Fruit fly (Drosophila melanogaster): Measurements from ENCODE around the gene Ccdc56.

The Ccdc56 gene

dm6 chr3L:11696294-11697116 is 12.3 kb upstream of the Ccdc56 start, which contains the start of gene Dph1:
TSS of gene Dph1 (minus strand) at chr3L:11696963.
- TF ChIP-seq dl (GFP tag; optimal IDR thresholded peaks at IDR 0.05; ENCODE audit: insufficient read depth in 1 of 2, partially characterized antibody in 2 of 2): no peak
- peak; percentile 70 for TF ChIP-seq CG32264 (GFP tag; optimal IDR thresholded peaks at IDR 0.05)
- peak; percentile 90 for TF ChIP-seq br (GFP tag; optimal IDR thresholded peaks at IDR 0.05)
- peak; percentile 91 for TF ChIP-seq rgr (GFP tag; optimal IDR thresholded peaks at IDR 0.05)
- TF ChIP-seq OdsH (GFP tag; optimal IDR thresholded peaks at IDR 0.05): peak; percentile 84
- peak; percentile 88 for TF ChIP-seq h (GFP tag; optimal IDR thresholded peaks at IDR 0.05)
- peak; percentile 88 for TF ChIP-seq ey (GFP tag; optimal IDR thresholded peaks at IDR 0.05)
- TF ChIP-seq Dfd (GFP tag; optimal IDR thresholded peaks at IDR 0.05): no peak
- peak; percentile 61 for TF ChIP-seq brk (GFP tag; optimal IDR thresholded peaks at IDR 0.05)
- TF ChIP-seq foxo (GFP tag; optimal IDR thresholded peaks at IDR 0.05): peak in 1 of 2 experiments; percentile 91
- TF ChIP-seq dmrt93B (GFP tag; optimal IDR thresholded peaks at IDR 0.05): peak; percentile 82
- TF ChIP-seq Vsx2 (GFP tag; optimal IDR thresholded peaks at IDR 0.05; ENCODE audit: partially characterized antibody): no peak
- no peak for TF ChIP-seq pan (optimal IDR thresholded peaks at IDR 0.05)
- TF ChIP-seq Mio (GFP tag; optimal IDR thresholded peaks at IDR 0.05): no peak
- peak; percentile 81 for TF ChIP-seq Sp1 (GFP tag; optimal IDR thresholded peaks at IDR 0.05)
- no peak for TF ChIP-seq CG9705 (GFP tag; optimal IDR thresholded peaks at IDR 0.05)
- TF ChIP-seq Dif (GFP tag; optimal IDR thresholded peaks at IDR 0.05; ENCODE audit: partially characterized antibody): no peak
- no peak for TF ChIP-seq Hr78 (GFP tag; optimal IDR thresholded peaks at IDR 0.05)
- peak; percentile 7 for TF ChIP-seq sage (GFP tag; optimal IDR thresholded peaks at IDR 0.05)
- peak; percentile 69 for TF ChIP-seq Jra (GFP tag; optimal IDR thresholded peaks at IDR 0.05)
- TF ChIP-seq tai (GFP tag; optimal IDR thresholded peaks at IDR 0.05): no peak
- no peak for TF ChIP-seq CrebA (GFP tag; optimal IDR thresholded peaks at IDR 0.05; ENCODE audit: borderline replicate concordance)
- peak; percentile 74 for TF ChIP-seq woc (GFP tag; optimal IDR thresholded peaks at IDR 0.05)
- peak; percentile 62 for TF ChIP-seq sv (GFP tag; optimal IDR thresholded peaks at IDR 0.05)
- no peak for TF ChIP-seq jim (GFP tag; optimal IDR thresholded peaks at IDR 0.05)
- TF ChIP-seq Myc (optimal IDR thresholded peaks at IDR 0.05): peak; percentile 42
- no peak for TF ChIP-seq GATAd (GFP tag; optimal IDR thresholded peaks at IDR 0.05)
- TF ChIP-seq Abd-B (GFP tag; optimal IDR thresholded peaks at IDR 0.05): no peak
- TF ChIP-seq Rel (GFP tag; optimal IDR thresholded peaks at IDR 0.05): peak; percentile 58
- TF ChIP-seq Rel (tag; optimal IDR thresholded peaks at IDR 0.05): peak; percentile 39
- peak; percentile 48 for TF ChIP-seq Hnf4 (GFP tag; optimal IDR thresholded peaks at IDR 0.05)
- no peak for TF ChIP-seq dsf (GFP tag; optimal IDR thresholded peaks at IDR 0.05; ENCODE audit: borderline replicate concordance)
- peak; percentile 62 for TF ChIP-seq Hr83 (GFP tag; optimal IDR thresholded peaks at IDR 0.05; ENCODE audit: poor library complexity, severe bottlenecking)
- peak; percentile 76 for TF ChIP-seq HLH106 (tag; optimal IDR thresholded peaks at IDR 0.05)
- TF ChIP-seq lola (GFP tag; optimal IDR thresholded peaks at IDR 0.05): no peak
- TF ChIP-seq psq (GFP tag; optimal IDR thresholded peaks at IDR 0.05): peak; percentile 77
- TF ChIP-seq fru (GFP tag; optimal IDR thresholded peaks at IDR 0.05): peak; percentile 90
- no peak for TF ChIP-seq usp (GFP tag; optimal IDR thresholded peaks at IDR 0.05)
- TF ChIP-seq N (GFP tag; optimal IDR thresholded peaks at IDR 0.05): no peak

DNA sequence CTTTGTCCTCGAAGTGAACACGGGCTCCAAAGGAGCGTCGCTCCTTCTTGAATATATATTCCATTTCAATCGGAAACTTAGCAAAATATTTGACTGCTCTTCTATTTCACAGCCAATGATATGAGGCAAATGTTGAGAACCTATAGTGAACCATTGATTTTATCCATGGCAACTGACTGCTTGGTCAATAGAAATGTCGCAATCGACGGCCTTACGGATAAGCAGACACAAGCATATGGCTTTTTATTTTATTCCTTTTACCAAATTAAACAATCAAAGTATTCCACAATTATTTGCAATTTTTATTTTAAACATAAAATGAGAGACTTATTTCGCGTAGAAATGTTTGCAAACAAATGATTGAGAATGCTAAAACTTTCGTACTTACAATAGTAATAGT is 9.6 kb upstream of the Ccdc56 start, which contains the start of gene Dnai2:
TSS of gene Dnai2 (minus strand) at position 101 of the 400 bp plus-strand sequence.
- TF ChIP-seq foxo (GFP tag; optimal IDR thresholded peaks at IDR 0.05) (no peak), sv (GFP tag; optimal IDR thresholded peaks at IDR 0.05) (no peak), jim (GFP tag; optimal IDR thresholded peaks at IDR 0.05) (no peak), OdsH (GFP tag; optimal IDR thresholded peaks at IDR 0.05) (no peak), Mio (GFP tag; optimal IDR thresholded peaks at IDR 0.05) (no peak), Abd-B (GFP tag; optimal IDR thresholded peaks at IDR 0.05) (no peak), Myc (optimal IDR thresholded peaks at IDR 0.05) (no peak), dsf (GFP tag; optimal IDR thresholded peaks at IDR 0.05; ENCODE audit: borderline replicate concordance) (no peak), pan (optimal IDR thresholded peaks at IDR 0.05) (no peak), Hr83 (GFP tag; optimal IDR thresholded peaks at IDR 0.05; ENCODE audit: poor library complexity, severe bottlenecking) (no peak), brk (GFP tag; optimal IDR thresholded peaks at IDR 0.05) (no peak), ey (GFP tag; optimal IDR thresholded peaks at IDR 0.05) (no peak), br (GFP tag; optimal IDR thresholded peaks at IDR 0.05) (no peak), Rel (GFP tag; optimal IDR thresholded peaks at IDR 0.05) (no peak), Rel (tag; optimal IDR thresholded peaks at IDR 0.05) (no peak), fru (GFP tag; optimal IDR thresholded peaks at IDR 0.05) (no peak), dl (GFP tag; optimal IDR thresholded peaks at IDR 0.05; ENCODE audit: insufficient read depth in 1 of 2, partially characterized antibody in 2 of 2) (no peak), Hnf4 (GFP tag; optimal IDR thresholded peaks at IDR 0.05) (no peak), CG32264 (GFP tag; optimal IDR thresholded peaks at IDR 0.05) (no peak), sage (GFP tag; optimal IDR thresholded peaks at IDR 0.05) (no peak)

All from whole organism, wandering third instar larva.